Fruit fly (Drosophila melanogaster): ENCODE data around the gene Tspo.

Tspo gene

DNA sequence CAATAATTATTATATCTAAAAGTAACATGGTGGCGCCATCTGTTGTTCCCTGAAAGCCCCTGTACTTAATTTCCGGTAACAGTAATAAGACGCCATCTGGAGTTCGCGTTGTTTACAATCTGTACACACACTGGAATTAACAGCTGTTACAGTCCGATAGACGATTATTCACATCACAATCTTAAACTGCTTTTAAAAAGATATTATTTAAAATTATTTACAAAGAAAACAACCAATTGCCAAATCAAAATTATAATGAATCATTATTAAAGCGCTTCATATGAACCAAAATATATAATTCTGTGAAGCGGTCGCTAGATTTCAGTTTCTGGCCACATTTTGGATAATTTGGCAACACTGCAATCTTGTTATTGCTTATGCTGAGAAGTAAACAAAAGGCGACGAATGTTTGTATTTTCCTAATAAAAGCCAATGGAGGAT lies 43.0 kb downstream of the Tspo start, which contains the start of gene CG13689 (continued):
- peak; percentile 55 for TF ChIP-seq onecut (GFP tag; IDR thresholded peaks at IDR 0.05)
- TF ChIP-seq CG17568 (GFP tag; optimal IDR thresholded peaks at IDR 0.05), result no peak
- peak; percentile 65 for TF ChIP-seq Ptx1 (GFP tag; IDR thresholded peaks at IDR 0.05)
- no peak for TF ChIP-seq CG6683 (GFP tag; optimal IDR thresholded peaks at IDR 0.05)
- TF ChIP-seq CG31365 (tag; optimal IDR thresholded peaks at IDR 0.05), result peak; percentile 56
- peak; percentile 70 for TF ChIP-seq CG15514 (GFP tag; optimal IDR thresholded peaks at IDR 0.05)
- TF ChIP-seq org-1 (GFP tag; optimal IDR thresholded peaks at IDR 0.05), result no peak
- no peak for TF ChIP-seq Poxn (GFP tag; IDR thresholded peaks at IDR 0.05)
- peak; percentile 10 for TF ChIP-seq tap (tag; optimal IDR thresholded peaks at IDR 0.05)
- no peak for TF ChIP-seq gcm2 (GFP tag; optimal IDR thresholded peaks at IDR 0.05)
- peak; percentile 52; the same call in 1 of the 3 replicates for TF ChIP-seq HLH4C (GFP tag; IDR thresholded peaks at IDR 0.05; ENCODE audit: partially characterized antibody)
- TF ChIP-seq bbx (GFP tag; IDR thresholded peaks at IDR 0.05; ENCODE audit: partially characterized antibody), result no peak
- TF ChIP-seq cato (GFP tag; optimal IDR thresholded peaks at IDR 0.05; ENCODE audit: borderline replicate concordance), result no peak
- peak; percentile 29 for TF ChIP-seq Side (GFP tag; optimal IDR thresholded peaks at IDR 0.05)
- TF ChIP-seq CG10366 (GFP tag; IDR thresholded peaks at IDR 0.05), result peak; percentile 15; the same call in 1 of the 2 replicates
- no peak for TF ChIP-seq run (tag; optimal IDR thresholded peaks at IDR 0.05)
- TF ChIP-seq CG10274 (GFP tag; optimal IDR thresholded peaks at IDR 0.05), result no peak
- TF ChIP-seq trh (GFP tag; optimal IDR thresholded peaks at IDR 0.05), result no peak
- TF ChIP-seq mam (GFP tag; optimal IDR thresholded peaks at IDR 0.05), result peak; percentile 24
- peak; percentile 53 for TF ChIP-seq CG31441 (GFP tag; IDR thresholded peaks at IDR 0.05)
- no peak for TF ChIP-seq CG3163 (GFP tag; optimal IDR thresholded peaks at IDR 0.05)
- no peak for TF ChIP-seq CG4282 (GFP tag; optimal IDR thresholded peaks at IDR 0.05)
- no peak for TF ChIP-seq CG6175 (GFP tag; IDR thresholded peaks at IDR 0.05)
- TF ChIP-seq CG12769 (tag; optimal IDR thresholded peaks at IDR 0.05), result no peak
- TF ChIP-seq CG12155 (GFP tag; optimal IDR thresholded peaks at IDR 0.05), result peak; percentile 12
- peak; percentile 57 for TF ChIP-seq tin (GFP tag; optimal IDR thresholded peaks at IDR 0.05)
- peak; percentile 61 for TF ChIP-seq CG7839 (tag; optimal IDR thresholded peaks at IDR 0.05)
- 0 out of 2 replicates have a peak, but pooled peaks have one; percentile 39 for TF ChIP-seq CG14441 (GFP tag; IDR thresholded peaks at IDR 0.05)
- TF ChIP-seq Abd-B (GFP tag; optimal IDR thresholded peaks at IDR 0.05), result peak; percentile 25
- no peak for TF ChIP-seq CG9609 (GFP tag; optimal IDR thresholded peaks at IDR 0.05)
- TF ChIP-seq CG8478 (optimal IDR thresholded peaks at IDR 0.05), result no peak
- TF ChIP-seq CG33557 (GFP tag; optimal IDR thresholded peaks at IDR 0.05), result peak; percentile 33
- TF ChIP-seq B-H2 (GFP tag; optimal IDR thresholded peaks at IDR 0.05), result no peak
- TF ChIP-seq stwl (tag; optimal IDR thresholded peaks at IDR 0.05), result peak; percentile 82
- no peak for TF ChIP-seq Trl (optimal IDR thresholded peaks at IDR 0.05)
- peak; percentile 38 for TF ChIP-seq Trl (GFP tag; optimal IDR thresholded peaks at IDR 0.05)
- TF ChIP-seq bigmax (GFP tag; optimal IDR thresholded peaks at IDR 0.05), result no peak
- no peak for TF ChIP-seq gro (GFP tag; optimal IDR thresholded peaks at IDR 0.05)
- TF ChIP-seq CG18011 (GFP tag; optimal IDR thresholded peaks at IDR 0.05), result no peak
- peak in 1 of 3 experiments; percentile 12 for TF ChIP-seq lola (GFP tag; optimal IDR thresholded peaks at IDR 0.05)
- no peak; the same call in 1 of the 2 replicates for TF ChIP-seq CG17328 (GFP tag; IDR thresholded peaks at IDR 0.05)
- TF ChIP-seq CG2889 (GFP tag; IDR thresholded peaks at IDR 0.05), result no peak
- TF ChIP-seq CG15269 (tag; optimal IDR thresholded peaks at IDR 0.05), result no peak
- TF ChIP-seq CG11723 (GFP tag; optimal IDR thresholded peaks at IDR 0.05), result no peak
- peak; percentile 71 for TF ChIP-seq dysf (GFP tag; IDR thresholded peaks at IDR 0.05)
- TF ChIP-seq tio (GFP tag; optimal IDR thresholded peaks at IDR 0.05), result peak; percentile 50
- TF ChIP-seq Asciz (GFP tag; optimal IDR thresholded peaks at IDR 0.05), result peak; percentile 0
- TF ChIP-seq Drgx (GFP tag; IDR thresholded peaks at IDR 0.05), result no peak
- TF ChIP-seq gsb-n (tag; optimal IDR thresholded peaks at IDR 0.05), result peak; percentile 38
- no peak for TF ChIP-seq H15 (GFP tag; IDR thresholded peaks at IDR 0.05)
- no peak for TF ChIP-seq usp (GFP tag; optimal IDR thresholded peaks at IDR 0.05)
- no peak for TF ChIP-seq Atf3 (GFP tag; optimal IDR thresholded peaks at IDR 0.05)
